Fruit fly (Drosophila melanogaster) ovary, adult (tissue): Measurements from ENCODE around the gene CG10405.

Experiments
- CG17801 ChIP-seq: fragments of 200-800 bp; optimal IDR thresholded peaks from 2 replicates; lab custom pipeline; 2019; ENCODE audit warnings: missing biosample characterization, mild to moderate bottlenecking, missing genetic modification characterization, moderate library complexity; ENCODE audit not compliant: partially characterized antibody

The CG10405 gene

dm6 chr3R:16447448-16448045, 6.7 kb upstream of the CG10405 start:
- TF ChIP-seq CG17801, result no peak

dm6 chr3R:16448378-16449134, 5.7 kb upstream of the CG10405 start:
- TF ChIP-seq CG17801, result peak; percentile 15

dm6 chr3R:16449187-16449973, 4.9 kb upstream of the CG10405 start:
- peak; percentile 95 for TF ChIP-seq CG17801

- TF ChIP-seq CG17801, result peak; percentile 39
Observed at dm6 chr3R:16452954-16453587, 1.2 kb upstream of the CG10405 start.

- TF ChIP-seq CG17801, result peak; percentile 1
Observed at dm6 chr3R:16453597-16453996, 695 bp upstream of the CG10405 start, which contains the start of gene Pak3. Gene Pak3 (minus strand): TSS chr3R:16453821.

dm6 chr3R:16455875-16456274, 1.6 kb downstream of the CG10405 start, which contains the start of gene CG14883:
Gene CG14883 (plus strand): TSS chr3R:16456052.
- no peak for TF ChIP-seq CG17801

- TF ChIP-seq CG17801, result no peak
Observed at dm6 chr3R:16456607-16457006, 2.3 kb downstream of the CG10405 start.

dm6 chr3R:16468556-16468955, 14.3 kb downstream of the CG10405 start:
- TF ChIP-seq CG17801, result no peak

- TF ChIP-seq CG17801, result peak; percentile 16
Observed at dm6 chr3R:16469501-16470263, 15.4 kb downstream of the CG10405 start, which contains the start of the genes CG42232 and CSN5. Gene CG42232 (minus strand): TSS chr3R:16469663. Gene CSN5 (plus strand): TSS chr3R:16470099.

- no peak for TF ChIP-seq CG17801
Observed at dm6 chr3R:16472301-16472700, 18.0 kb downstream of the CG10405 start, which contains the start of gene Gyc89Da. Gene Gyc89Da (plus strand): TSS chr3R:16472601.

- TF ChIP-seq CG17801, result no peak
Observed at dm6 chr3R:16476472-16476871, 22.2 kb downstream of the CG10405 start.

dm6 chr3R:16477033-16477432, 22.7 kb downstream of the CG10405 start, which contains the start of gene Gyc89Db:
Gene Gyc89Db (plus strand): TSS chr3R:16477110.
- TF ChIP-seq CG17801, result no peak

dm6 chr3R:16480995-16481394, 26.7 kb downstream of the CG10405 start, which contains the start of gene Dhfr:
Gene Dhfr (plus strand): TSS chr3R:16481167.
- TF ChIP-seq CG17801, result no peak

dm6 chr3R:16482276-16482675, 28.0 kb downstream of the CG10405 start, which contains the start of gene Sdhaf3:
Gene Sdhaf3 (minus strand): TSS chr3R:16482452.
- TF ChIP-seq CG17801, result no peak

- TF ChIP-seq CG17801, result peak; percentile 31
Observed at dm6 chr3R:16483877-16484417, 29.7 kb downstream of the CG10405 start, which contains the start of gene Der-2. Gene Der-2 (minus strand): TSS chr3R:16484223.
